Worm (Caenorhabditis elegans) whole organism, young adult: Measurements from ENCODE around the gene F35E8.6.

Experiments
- B0035.1 ChIP-seq: sonication (generic microtip); optimal IDR thresholded peaks from 2 replicates; lab custom pipeline; 2016; ENCODE audit warnings: missing genetic modification characterization, mild to moderate bottlenecking, missing compliant biosample characterization, missing genotype, missing genetic modification reagents
- B0336.3 ChIP-seq: fragments of 200-800 bp; sonication (Bioruptor generic); IDR thresholded peaks from 2 replicates; pipeline ENCODE4 v1.3.6; 2022; ENCODE audit warnings: missing genetic modification characterization, missing compliant biosample characterization
- F22D6.2 ChIP-seq: sonication (generic microtip); optimal IDR thresholded peaks from 2 replicates; lab custom pipeline; 2016; ENCODE audit warnings: mild to moderate bottlenecking, missing genetic modification characterization, missing compliant biosample characterization
- F49E8.2 ChIP-seq: sonication (generic microtip); optimal IDR thresholded peaks from 3 replicates; lab custom pipeline; 2017; ENCODE audit warnings: missing genetic modification characterization, mild to moderate bottlenecking, missing compliant biosample characterization, antibody characterized with exemption, moderate library complexity; ENCODE audit not compliant: insufficient read depth
- F57A8.1 ChIP-seq: fragments of 200-800 bp; sonication (Bioruptor generic); optimal IDR thresholded peaks from 2 replicates; lab custom pipeline; 2018; ENCODE audit warnings: mild to moderate bottlenecking, missing genetic modification characterization, moderate library complexity, missing compliant biosample characterization
- K12H6.12 ChIP-seq: fragments of 200-800 bp; sonication (Bioruptor generic); optimal IDR thresholded peaks from 2 replicates; lab custom pipeline; 2018; ENCODE audit warnings: mild to moderate bottlenecking, missing genetic modification characterization, missing compliant biosample characterization
- Y53G8AR.9 ChIP-seq: fragments of 200-800 bp; sonication (Bioruptor generic); conservative IDR thresholded peaks from 2 replicates; pipeline ENCODE4 v1.3.6; 2022; ENCODE audit warnings: missing genetic modification reagents, missing genetic modification characterization, missing compliant biosample characterization
- ccch-3 ChIP-seq: fragments of 200-800 bp; sonication (Bioruptor generic); optimal IDR thresholded peaks from 2 replicates; lab custom pipeline; 2018; ENCODE audit warnings: mild to moderate bottlenecking, missing genetic modification characterization, missing compliant biosample characterization
- cebp-2 ChIP-seq: fragments of 200-800 bp; sonication (Bioruptor generic); IDR thresholded peaks from 2 replicates; pipeline ENCODE4 v1.3.6; 2022; ENCODE audit warnings: missing genetic modification characterization, missing compliant biosample characterization
- ceh-100 ChIP-seq: fragments of 200-800 bp; sonication (Bioruptor generic); IDR thresholded peaks from 2 replicates; pipeline ENCODE4 v1.3.6; 2022; ENCODE audit warnings: missing genetic modification reagents, missing genetic modification characterization, missing compliant biosample characterization
- ceh-79 ChIP-seq: sonication (generic microtip); optimal IDR thresholded peaks from 2 replicates; lab custom pipeline; 2017; ENCODE audit warnings: mild to moderate bottlenecking, missing genetic modification characterization, missing compliant biosample characterization
- chd-7 ChIP-seq: sonication (generic microtip); optimal IDR thresholded peaks from 2 replicates; lab custom pipeline; 2016; ENCODE audit warnings: mild to moderate bottlenecking, missing genetic modification characterization, moderate library complexity, missing compliant biosample characterization
- egl-18 ChIP-seq: fragments of 200-800 bp; sonication (Bioruptor generic); IDR thresholded peaks from 2 replicates; pipeline ENCODE4 v1.3.6; 2022; ENCODE audit warnings: missing genetic modification reagents, missing genetic modification characterization, missing compliant biosample characterization
- egrh-3 ChIP-seq: fragments of 200-800 bp; sonication (Bioruptor generic); IDR thresholded peaks from 2 replicates; pipeline ENCODE4 v1.3.6; 2022; ENCODE audit warnings: missing genetic modification reagents, missing genetic modification characterization, missing compliant biosample characterization
- gei-17 ChIP-seq: fragments of 200-800 bp; sonication (Bioruptor generic); optimal IDR thresholded peaks from 2 replicates; lab custom pipeline; 2018; ENCODE audit warnings: mild to moderate bottlenecking, missing genetic modification characterization, missing compliant biosample characterization
- hmg-1.2 ChIP-seq: fragments of 200-800 bp; sonication (Bioruptor generic); IDR thresholded peaks from 2 replicates; pipeline ENCODE4 v1.3.6; 2022; ENCODE audit warnings: missing genetic modification reagents, missing genetic modification characterization, missing compliant biosample characterization
- hrde-1 ChIP-seq: sonication (generic microtip); optimal IDR thresholded peaks from 2 replicates; lab custom pipeline; 2016; ENCODE audit warnings: missing genetic modification characterization, mild to moderate bottlenecking, missing compliant biosample characterization, moderate library complexity, missing genotype, missing genetic modification reagents, borderline replicate concordance
- hsf-1 ChIP-seq: fragments of 200-800 bp; sonication (Bioruptor generic); IDR thresholded peaks from 2 replicates; pipeline ENCODE4 v1.3.6; 2022; ENCODE audit warnings: missing genetic modification reagents, missing genetic modification characterization, missing compliant biosample characterization
- lin-26 ChIP-seq: fragments of 200-800 bp; sonication (Bioruptor generic); IDR thresholded peaks from 2 replicates; pipeline ENCODE4 v1.3.6; 2022; ENCODE audit warnings: missing genetic modification reagents, missing genetic modification characterization, missing compliant biosample characterization
- lin-40 ChIP-seq: sonication (generic microtip); optimal IDR thresholded peaks from 2 replicates; lab custom pipeline; 2016; ENCODE audit warnings: missing genetic modification characterization, mild to moderate bottlenecking, missing compliant biosample characterization, missing genotype, missing genetic modification reagents
- lir-1 ChIP-seq: fragments of 200-800 bp; sonication (Bioruptor generic); conservative IDR thresholded peaks from 2 replicates; pipeline ENCODE4 v1.3.6; 2022; ENCODE audit warnings: missing genetic modification reagents, missing genetic modification characterization, missing compliant biosample characterization
- madf-6 ChIP-seq: fragments of 200-800 bp; sonication (Bioruptor generic); IDR thresholded peaks from 2 replicates; pipeline ENCODE4 v1.3.6; 2022; ENCODE audit warnings: missing genetic modification reagents, missing genetic modification characterization, missing compliant biosample characterization
- nfya-2 ChIP-seq: fragments of 200-800 bp; sonication (Bioruptor generic); IDR thresholded peaks from 2 replicates; pipeline ENCODE4 v1.3.6; 2022; ENCODE audit warnings: missing genetic modification reagents, missing genetic modification characterization, missing compliant biosample characterization
- rpc-1 ChIP-seq, 2 experiments: fragments of 150-350 bp in 1 of 2; sonication (generic microtip) in 1 of 2; optimal IDR thresholded peaks; 2 replicates each; lab custom pipeline; 2014 to 2018; ENCODE audit warnings: missing biosample characterization in 1 of 2, missing genetic modification characterization in 1 of 2, missing genetic modification reagents in 1 of 2, missing genotype in 1 of 2
- sdz-38 ChIP-seq: sonication (generic microtip); optimal IDR thresholded peaks from 2 replicates; lab custom pipeline; 2016; ENCODE audit warnings: missing genotype, missing genetic modification characterization, missing compliant biosample characterization
- snpc-4 ChIP-seq, 5 experiments: fragments of 150-350 bp in 1 of 5; sonication (generic microtip) in 4 of 5; optimal IDR thresholded peaks; 2 replicates each; lab custom pipeline; 2014 to 2018; ENCODE audit warnings: missing genetic modification characterization in 5 of 5, missing biosample characterization in 3 of 5, antibody characterized with exemption in 2 of 5, mild to moderate bottlenecking in 2 of 5, missing compliant biosample characterization in 2 of 5, missing genotype in 2 of 5, moderate library complexity in 2 of 5, missing genetic modification reagents in 1 of 5
- sptf-2 ChIP-seq: fragments of 200-800 bp; sonication (Bioruptor generic); optimal IDR thresholded peaks from 2 replicates; lab custom pipeline; 2018; ENCODE audit warnings: mild to moderate bottlenecking, missing genetic modification characterization, missing compliant biosample characterization
- tlf-1 ChIP-seq: fragments of 200-800 bp; sonication (Bioruptor generic); optimal IDR thresholded peaks from 2 replicates; lab custom pipeline; 2018; ENCODE audit warnings: mild to moderate bottlenecking, missing genetic modification characterization, missing compliant biosample characterization
- zfh-2 ChIP-seq: fragments of 200-800 bp; sonication (Bioruptor generic); conservative IDR thresholded peaks from 2 replicates; pipeline ENCODE4 v1.3.6; 2022; ENCODE audit warnings: missing genetic modification reagents, missing genetic modification characterization, missing compliant biosample characterization
- ztf-18 ChIP-seq: sonication (generic microtip); optimal IDR thresholded peaks from 2 replicates; lab custom pipeline; 2016; ENCODE audit warnings: missing genotype, mild to moderate bottlenecking, missing genetic modification characterization, missing compliant biosample characterization
- ztf-26 ChIP-seq: sonication (generic microtip); optimal IDR thresholded peaks from 2 replicates; lab custom pipeline; 2017; ENCODE audit warnings: missing genetic modification characterization, missing compliant biosample characterization
- ztf-6 ChIP-seq: fragments of 200-800 bp; sonication (Bioruptor generic); IDR thresholded peaks from 2 replicates; pipeline ENCODE4 v1.3.6; 2022; ENCODE audit warnings: missing genetic modification reagents, missing genetic modification characterization, missing compliant biosample characterization

F35E8.6 gene

ce11 chrV:15917458-15917857 lies 5.5 kb downstream of the F35E8.6 start, which contains the start of gene F35E8.9 (continued):
- no peak for TF ChIP-seq F57A8.1
- no peak for TF ChIP-seq F22D6.2 (tag; lab: Kevin White, UChicago)
- TF ChIP-seq B0035.1 (tag; lab: Kevin White, UChicago), result no peak
- TF ChIP-seq ztf-18 (tag; lab: Kevin White, UChicago), result no peak

- no peak for TF ChIP-seq B0035.1 (tag; lab: Kevin White, UChicago)
- no peak for TF ChIP-seq chd-7 (tag; lab: Kevin White, UChicago)
- TF ChIP-seq cebp-2, result no peak
- no peak for TF ChIP-seq hrde-1
- no peak for TF ChIP-seq ccch-3 (GFP tag; lab: Kevin White, UChicago)
Observed at ce11 chrV:15920273-15920672, 8.3 kb downstream of the F35E8.6 start, which contains the start of gene F35E8.10. Gene F35E8.10, minus strand, starts transcription at chrV:15920373.

- TF ChIP-seq ceh-79 (tag; lab: Kevin White, UChicago) (no peak), cebp-2 (no peak), egl-18 (GFP tag; lab: Robert Waterston, UW) (no peak), rpc-1 (optimal IDR thresholded peaks at IDR 0.05; lab: Kevin White, UChicago) (no peak), rpc-1 (tag; optimal IDR thresholded peaks at IDR 0.05; lab: Kevin White, UChicago) (no peak), ceh-100 (GFP tag; lab: Robert Waterston, UW) (no peak)
Observed at ce11 chrV:15921102-15921501, 9.2 kb downstream of the F35E8.6 start, which contains the start of gene cdr-1. Gene cdr-1, plus strand, starts transcription at chrV:15921309.

- TF ChIP-seq gei-17 (GFP tag; lab: Kevin White, UChicago) (no peak), hsf-1 (GFP tag; lab: Robert Waterston, UW) (no peak), tlf-1 (GFP tag; lab: Kevin White, UChicago) (no peak), Y53G8AR.9 (no peak), zfh-2 (GFP tag; lab: Robert Waterston, UW) (no peak)
- TF ChIP-seq, all 124 proteins: peak for 0
Observed at ce11 chrV:15922979-15923378, 11.0 kb downstream of the F35E8.6 start, which contains the start of gene F35E8.13. Gene F35E8.13, plus strand, starts transcription at chrV:15923279.

ce11 chrV:15924307-15924706 lies 12.4 kb downstream of the F35E8.6 start, which contains the start of gene nhr-108:
Gene nhr-108, minus strand, starts transcription at chrV:15924472.
- TF ChIP-seq egrh-3 (GFP tag; lab: Robert Waterston, UW) (no peak), ztf-18 (tag; lab: Kevin White, UChicago) (no peak), cebp-2 (no peak), nfya-2 (no peak), madf-6 (GFP tag; lab: Robert Waterston, UW) (no peak), F49E8.2 (tag; lab: Kevin White, UChicago) (no peak), hmg-1.2 (no peak; the same call in 1 of the 2 replicates), K12H6.12 (tag; lab: Kevin White, UChicago) (no peak), lin-40 (tag; lab: Kevin White, UChicago) (no peak), B0336.3 (GFP tag; lab: Robert Waterston, UW) (no peak), lir-1 (no peak), F22D6.2 (tag; lab: Kevin White, UChicago) (no peak), ceh-79 (tag; lab: Kevin White, UChicago) (no peak), sdz-38 (tag; lab: Kevin White, UChicago) (no peak), ztf-26 (no peak), ztf-6 (no peak), gei-17 (GFP tag; lab: Kevin White, UChicago) (no peak), sptf-2 (no peak), snpc-4 (GFP tag; optimal IDR thresholded peaks at IDR 0.05; lab: Kevin White, UChicago) (no peak), snpc-4 (tag; optimal IDR thresholded peaks at IDR 0.05; lab: Kevin White, UChicago) (no peak), lin-26 (GFP tag; lab: Robert Waterston, UW) (no peak)
